Fruit fly (Drosophila melanogaster) whole organism: ENCODE measurements around the gene CG14662.

Experiments
- CG8478 ChIP-seq: fragments of >200 bp; optimal IDR thresholded peaks from 2 replicates; lab custom pipeline; 2018; ENCODE audit warnings: inconsistent platforms
- Dll ChIP-seq: fragments of >200 bp; optimal IDR thresholded peaks from 2 replicates; lab custom pipeline; 2017
- EcR ChIP-seq, 2 experiments: fragments of >200 bp; optimal IDR thresholded peaks; 2 replicates each; lab custom pipeline; 2017; ENCODE audit warnings: missing biosample characterization in 2 of 2, missing genetic modification characterization in 2 of 2, missing genetic modification reagents in 2 of 2
- pan ChIP-seq: fragments of >200 bp; optimal IDR thresholded peaks from 2 replicates; lab custom pipeline; 2017
- psq ChIP-seq: fragments of >200 bp; optimal IDR thresholded peaks from 2 replicates; lab custom pipeline; 2017
- usp ChIP-seq: fragments of >200 bp; optimal IDR thresholded peaks from 2 replicates; lab custom pipeline; 2017; ENCODE audit warnings: missing biosample characterization, missing genetic modification characterization, mixed read lengths

CG14662 gene

dm6 chr3R:4989150-4990017 is 5.4 kb upstream of the CG14662 start:
- TF ChIP-seq Dll (lab: Kevin White, UChicago) (no peak), EcR (GFP tag; optimal IDR thresholded peaks at IDR 0.05; lab: Kevin White, UChicago) (no peak), pan (lab: Kevin White, UChicago) (no peak), usp (no peak), psq (lab: Kevin White, UChicago) (no peak), CG8478 (lab: Kevin White, UChicago) (no peak)

- TF ChIP-seq EcR (GFP tag; optimal IDR thresholded peaks at IDR 0.05; lab: Kevin White, UChicago): no peak
- no peak for TF ChIP-seq pan (lab: Kevin White, UChicago)
Measured at dm6 chr3R:4987408-4987807, 3.4 kb upstream of the CG14662 start.

- no peak for TF ChIP-seq usp
- no peak for TF ChIP-seq CG8478 (lab: Kevin White, UChicago)
- TF ChIP-seq EcR (GFP tag; optimal IDR thresholded peaks at IDR 0.05; lab: Kevin White, UChicago): no peak
- no peak for TF ChIP-seq pan (lab: Kevin White, UChicago)
- TF ChIP-seq psq (lab: Kevin White, UChicago): no peak
- TF ChIP-seq Dll (lab: Kevin White, UChicago): no peak
Measured at dm6 chr3R:4986666-4987065, 2.6 kb upstream of the CG14662 start.

dm6 chr3R:4984688-4985087 is 656 bp upstream of the CG14662 start:
- no peak for TF ChIP-seq psq (lab: Kevin White, UChicago)
- no peak for TF ChIP-seq pan (lab: Kevin White, UChicago)
- no peak for TF ChIP-seq usp
- TF ChIP-seq CG8478 (lab: Kevin White, UChicago): no peak
- TF ChIP-seq Dll (lab: Kevin White, UChicago): no peak
- TF ChIP-seq EcR (GFP tag; optimal IDR thresholded peaks at IDR 0.05; lab: Kevin White, UChicago): no peak

- TF ChIP-seq pan (lab: Kevin White, UChicago) (no peak), CG8478 (lab: Kevin White, UChicago) (no peak), EcR (GFP tag; optimal IDR thresholded peaks at IDR 0.05; lab: Kevin White, UChicago) (no peak), Dll (lab: Kevin White, UChicago) (no peak), psq (lab: Kevin White, UChicago) (no peak), usp (no peak)
Measured at dm6 chr3R:4981076-4981593, 2.9 kb downstream of the CG14662 start.

dm6 chr3R:4980069-4980797 is 3.8 kb downstream of the CG14662 start:
- TF ChIP-seq pan (lab: Kevin White, UChicago): no peak
- TF ChIP-seq CG8478 (lab: Kevin White, UChicago): no peak
- TF ChIP-seq psq (lab: Kevin White, UChicago): no peak
- TF ChIP-seq usp: no peak
- no peak for TF ChIP-seq EcR (GFP tag; optimal IDR thresholded peaks at IDR 0.05; lab: Kevin White, UChicago)
- no peak for TF ChIP-seq Dll (lab: Kevin White, UChicago)

dm6 chr3R:4979143-4979728 is 4.8 kb downstream of the CG14662 start:
- TF ChIP-seq psq (lab: Kevin White, UChicago): no peak
- TF ChIP-seq Dll (lab: Kevin White, UChicago): no peak
- TF ChIP-seq usp: no peak
- TF ChIP-seq CG8478 (lab: Kevin White, UChicago): no peak
- no peak for TF ChIP-seq EcR (GFP tag; optimal IDR thresholded peaks at IDR 0.05; lab: Kevin White, UChicago)
- no peak for TF ChIP-seq pan (lab: Kevin White, UChicago)

dm6 chr3R:4978256-4979021 is 5.6 kb downstream of the CG14662 start:
- no peak for TF ChIP-seq Dll (lab: Kevin White, UChicago)
- no peak for TF ChIP-seq psq (lab: Kevin White, UChicago)
- no peak for TF ChIP-seq pan (lab: Kevin White, UChicago)
- no peak for TF ChIP-seq usp
- no peak for TF ChIP-seq CG8478 (lab: Kevin White, UChicago)
- TF ChIP-seq EcR (GFP tag; optimal IDR thresholded peaks at IDR 0.05; lab: Kevin White, UChicago): no peak

- TF ChIP-seq pan (lab: Kevin White, UChicago) (peak; percentile 77), psq (lab: Kevin White, UChicago) (no peak), CG8478 (lab: Kevin White, UChicago) (no peak), usp (no peak), Dll (lab: Kevin White, UChicago) (no peak)
Measured at dm6 chr3R:4975874-4976663, 8.0 kb downstream of the CG14662 start.

- TF ChIP-seq pan (lab: Kevin White, UChicago): no peak
- no peak for TF ChIP-seq Dll (lab: Kevin White, UChicago)
- no peak for TF ChIP-seq EcR (GFP tag; optimal IDR thresholded peaks at IDR 0.05; lab: Kevin White, UChicago)
- TF ChIP-seq CG8478 (lab: Kevin White, UChicago): no peak
- TF ChIP-seq psq (lab: Kevin White, UChicago): no peak
- no peak for TF ChIP-seq usp
Measured at dm6 chr3R:4975315-4975777, 8.7 kb downstream of the CG14662 start.
